Worm (Caenorhabditis elegans) whole organism, L4 larva: Measurements from ENCODE around the gene F53A10.2.

Experiments used
- D1046.2 ChIP-seq: fragments of 200-800 bp; sonication (Bioruptor generic); IDR thresholded peaks from 2 replicates; pipeline ENCODE4 v1.3.6; 2022; ENCODE audit warnings: missing genetic modification characterization, missing compliant biosample characterization
- F10B5.3 ChIP-seq: sonication (generic microtip); optimal IDR thresholded peaks from 2 replicates; lab custom pipeline; 2016; ENCODE audit warnings: mild to moderate bottlenecking, missing genetic modification characterization, missing compliant biosample characterization
- Y105C5A.15 ChIP-seq: fragments of 200-800 bp; sonication (Bioruptor generic); IDR thresholded peaks from 2 replicates; pipeline ENCODE4 v1.3.6; 2022; ENCODE audit warnings: missing genetic modification characterization, missing compliant biosample characterization
- aly-2 ChIP-seq: sonication (generic microtip); optimal IDR thresholded peaks from 2 replicates; lab custom pipeline; 2018; ENCODE audit warnings: missing biosample characterization, missing genetic modification characterization
- ceh-28 ChIP-seq: fragments of 150-350 bp; optimal IDR thresholded peaks from 2 replicates; lab custom pipeline; 2014; ENCODE audit warnings: missing biosample characterization, missing genetic modification reagents, missing genetic modification characterization
- daf-16 ChIP-seq, 3 experiments: sonication (generic microtip); optimal IDR thresholded peaks; 2 replicates each; lab custom pipeline; 2016 to 2017; ENCODE audit warnings: missing genetic modification characterization in 3 of 3, missing genetic modification reagents in 3 of 3, mild to moderate bottlenecking in 2 of 3, missing compliant biosample characterization in 2 of 3, missing biosample characterization in 1 of 3, moderate library complexity in 1 of 3
- daf-19 ChIP-seq: fragments of 200-800 bp; sonication (Bioruptor generic); conservative IDR thresholded peaks from 2 replicates; pipeline ENCODE4 v1.3.6; 2022; ENCODE audit warnings: missing genetic modification characterization, missing compliant biosample characterization
- daf-8 ChIP-seq: fragments of 200-800 bp; sonication (Bioruptor generic); IDR thresholded peaks from 2 replicates; pipeline ENCODE4 v1.3.6; 2022; ENCODE audit warnings: missing genetic modification characterization, missing compliant biosample characterization
- dmd-6 ChIP-seq: fragments of 200-800 bp; sonication (Bioruptor generic); IDR thresholded peaks from 2 replicates; pipeline ENCODE4 v1.3.6; 2022; ENCODE audit warnings: missing genetic modification reagents, missing genetic modification characterization, missing compliant biosample characterization
- dmd-8 ChIP-seq: fragments of 200-800 bp; sonication (Bioruptor generic); IDR thresholded peaks from 2 replicates; pipeline ENCODE4 v1.3.6; 2022; ENCODE audit warnings: missing genetic modification characterization, missing compliant biosample characterization
- dve-1 ChIP-seq: sonication (generic microtip); optimal IDR thresholded peaks from 2 replicates; lab custom pipeline; 2017; ENCODE audit warnings: antibody characterized with exemption, mild to moderate bottlenecking, missing genetic modification characterization, missing compliant biosample characterization; ENCODE audit not compliant: insufficient read depth
- egl-27 ChIP-seq: sonication (generic microtip); optimal IDR thresholded peaks from 3 replicates; lab custom pipeline; 2017; ENCODE audit warnings: missing biosample characterization, missing genetic modification reagents, missing genetic modification characterization
- hif-1 ChIP-seq, 2 experiments: sonication (generic microtip); optimal IDR thresholded peaks; 2 replicates each; lab custom pipeline; 2016 to 2017; ENCODE audit warnings: missing compliant biosample characterization in 2 of 2, missing genetic modification characterization in 2 of 2, missing genetic modification reagents in 2 of 2, missing genotype in 2 of 2, mild to moderate bottlenecking in 1 of 2
- hlh-11 ChIP-seq: fragments of 200-800 bp; sonication (Bioruptor generic); optimal IDR thresholded peaks from 2 replicates; lab custom pipeline; 2018; ENCODE audit warnings: mild to moderate bottlenecking, missing genetic modification characterization, missing compliant biosample characterization
- lim-7 ChIP-seq: fragments of 200-800 bp; sonication (Bioruptor generic); IDR thresholded peaks from 2 replicates; pipeline ENCODE4 v1.3.6; 2022; ENCODE audit warnings: missing genetic modification characterization, missing compliant biosample characterization
- madf-9 ChIP-seq: fragments of 200-800 bp; sonication (Bioruptor generic); conservative IDR thresholded peaks from 2 replicates; pipeline ENCODE4 v1.3.6; 2022; ENCODE audit warnings: missing genetic modification reagents, missing genetic modification characterization, missing compliant biosample characterization
- mdl-1 ChIP-seq, 2 experiments: fragments of 150-350 bp in 1 of 2; sonication (generic microtip) in 1 of 2; optimal IDR thresholded peaks; 2 replicates each; lab custom pipeline; 2014 to 2017; ENCODE audit warnings: missing biosample characterization in 2 of 2, missing genetic modification characterization in 2 of 2
- mdt-29 ChIP-seq: fragments of 200-800 bp; sonication (Bioruptor generic); IDR thresholded peaks from 2 replicates; pipeline ENCODE4 v1.3.6; 2022; ENCODE audit warnings: missing genetic modification reagents, missing genetic modification characterization, missing compliant biosample characterization
- mep-1 ChIP-seq: fragments of 150-350 bp; sonication (generic microtip); optimal IDR thresholded peaks from 3 replicates; lab custom pipeline; 2014; ENCODE audit warnings: missing biosample characterization, missing genetic modification characterization
- mes-2 ChIP-seq: sonication (generic microtip); optimal IDR thresholded peaks from 2 replicates; lab custom pipeline; 2016; ENCODE audit warnings: missing genotype, mild to moderate bottlenecking, missing genetic modification characterization, missing compliant biosample characterization; ENCODE audit not compliant: poor library complexity, severe bottlenecking
- mxl-2 ChIP-seq: fragments of 200-800 bp; sonication (Bioruptor generic); conservative IDR thresholded peaks from 2 replicates; pipeline ENCODE4 v1.3.6; 2022; ENCODE audit warnings: missing genetic modification reagents, missing genetic modification characterization, missing compliant biosample characterization
- mxl-3 ChIP-seq: fragments of 200-800 bp; sonication (Bioruptor generic); optimal IDR thresholded peaks from 2 replicates; lab custom pipeline; 2018; ENCODE audit warnings: mild to moderate bottlenecking, missing genetic modification characterization, missing compliant biosample characterization
- nhr-10 ChIP-seq: fragments of 150-350 bp; optimal IDR thresholded peaks from 2 replicates; lab custom pipeline; 2014; ENCODE audit warnings: missing biosample characterization, missing genetic modification characterization
- nhr-11 ChIP-seq: fragments of 150-350 bp; optimal IDR thresholded peaks from 2 replicates; lab custom pipeline; 2014; ENCODE audit warnings: missing biosample characterization, missing genetic modification characterization
- nhr-111 ChIP-seq: fragments of 200-800 bp; sonication (Bioruptor generic); optimal IDR thresholded peaks from 2 replicates; lab custom pipeline; 2018; ENCODE audit warnings: mild to moderate bottlenecking, missing genetic modification characterization, missing compliant biosample characterization
- nhr-237 ChIP-seq: sonication (generic microtip); optimal IDR thresholded peaks from 2 replicates; lab custom pipeline; 2017; ENCODE audit warnings: missing biosample characterization, missing genetic modification characterization
- nhr-28 ChIP-seq: fragments of 150-350 bp; optimal IDR thresholded peaks from 2 replicates; lab custom pipeline; 2014; ENCODE audit warnings: missing biosample characterization, missing genetic modification characterization
- php-3 ChIP-seq: fragments of 200-800 bp; sonication (Bioruptor generic); IDR thresholded peaks from 2 replicates; pipeline ENCODE4 v1.3.6; 2022; ENCODE audit warnings: missing genetic modification reagents, missing genetic modification characterization, missing compliant biosample characterization
- pqm-1 ChIP-seq: sonication (generic microtip); optimal IDR thresholded peaks from 2 replicates; lab custom pipeline; 2017; ENCODE audit warnings: missing biosample characterization, missing genetic modification characterization
- sdz-12 ChIP-seq: fragments of 200-800 bp; sonication (Bioruptor generic); optimal IDR thresholded peaks from 2 replicates; lab custom pipeline; 2018; ENCODE audit warnings: mild to moderate bottlenecking, missing genetic modification characterization, missing compliant biosample characterization
- set-16 ChIP-seq: fragments of 200-800 bp; sonication (Bioruptor generic); IDR thresholded peaks from 2 replicates; pipeline ENCODE4 v1.3.6; 2022; ENCODE audit warnings: missing genetic modification reagents, missing genetic modification characterization, missing compliant biosample characterization
- spr-1 ChIP-seq: sonication (generic microtip); optimal IDR thresholded peaks from 2 replicates; lab custom pipeline; 2016; ENCODE audit warnings: mild to moderate bottlenecking, missing genetic modification characterization, missing compliant biosample characterization
- spr-3 ChIP-seq: fragments of 200-800 bp; sonication (Bioruptor generic); optimal IDR thresholded peaks from 2 replicates; lab custom pipeline; 2018; ENCODE audit warnings: mild to moderate bottlenecking, missing genetic modification characterization, missing compliant biosample characterization
- unc-39 ChIP-seq: sonication (generic microtip); optimal IDR thresholded peaks from 2 replicates; lab custom pipeline; 2017; ENCODE audit warnings: missing biosample characterization, missing genetic modification characterization
- unc-62 ChIP-seq, 3 experiments: fragments of 150-350 bp in 1 of 3; sonication (generic microtip); optimal IDR thresholded peaks in 2 of 3; peaks in 1 of 3; 1 replicate in 1 of 3; 2 replicates in 2 of 3; lab custom pipeline; 2014 to 2017; ENCODE audit warnings: missing biosample characterization in 3 of 3, missing genetic modification characterization in 3 of 3, missing genetic modification reagents in 3 of 3, missing genotype in 1 of 3
- ztf-7 ChIP-seq: fragments of 150-350 bp; optimal IDR thresholded peaks from 2 replicates; lab custom pipeline; 2014; ENCODE audit warnings: missing biosample characterization, missing genetic modification characterization

F53A10.2 gene

ce11 chrII:1170842-1171241 is 26.3 kb upstream of the F53A10.2 start:
- no peak for TF ChIP-seq mdt-29 (GFP tag; lab: Robert Waterston, UW)
- TF ChIP-seq unc-62 (GFP tag; optimal IDR thresholded peaks at IDR 0.05 in 1 of 2; lab: Kevin White, UChicago), result peak in 1 of 2 experiments; percentile 94
- no peak for TF ChIP-seq unc-62 (tag; optimal IDR thresholded peaks at IDR 0.05; lab: Kevin White, UChicago)
- TF ChIP-seq daf-16 (GFP tag; optimal IDR thresholded peaks at IDR 0.05; lab: Kevin White, UChicago), result no peak
- no peak for TF ChIP-seq daf-16 (tag; optimal IDR thresholded peaks at IDR 0.05; lab: Kevin White, UChicago)

DNA sequence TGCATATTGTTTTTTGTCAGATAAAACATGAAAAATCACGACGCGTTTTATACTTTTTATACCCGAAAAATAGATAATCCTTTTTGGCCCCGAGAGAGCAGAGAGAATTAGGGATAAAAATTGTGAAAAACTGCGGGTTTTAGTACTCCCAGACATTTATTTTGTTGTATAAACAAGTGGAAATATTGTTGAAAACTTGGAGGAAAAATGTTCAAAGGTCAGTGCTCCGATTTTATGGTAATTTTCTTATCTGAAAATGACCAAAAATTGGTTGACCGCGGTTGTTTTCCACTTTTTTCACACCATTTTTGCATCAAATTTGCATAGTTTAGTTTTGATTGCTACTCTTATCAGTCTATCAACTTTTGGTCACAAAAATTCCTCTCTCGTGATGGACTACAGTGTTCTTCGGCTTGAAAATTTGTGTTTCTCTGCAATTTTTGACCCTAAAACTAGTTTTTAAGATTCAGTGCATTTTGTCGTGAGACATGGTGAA is 25.0 kb upstream of the F53A10.2 start, which contains the start of gene dlhd-1:
dlhd-1 (minus strand) TSS at position 51 of the 496 bp plus-strand sequence.
- TF ChIP-seq aly-2, result no peak
- no peak for TF ChIP-seq set-16 (GFP tag; lab: Robert Waterston, UW)
- TF ChIP-seq spr-1 (tag; lab: Kevin White, UChicago), result no peak
- no peak for TF ChIP-seq lim-7
- peak; percentile 62 for TF ChIP-seq nhr-28 (tag; lab: Kevin White, UChicago)
- no peak for TF ChIP-seq nhr-111 (GFP tag; lab: Kevin White, UChicago)
- 0 out of 2 replicates have a peak, but pooled peaks have one; percentile 26 for TF ChIP-seq dmd-6
- TF ChIP-seq php-3, result 0 out of 2 replicates have a peak, but pooled peaks have one; percentile 26
- TF ChIP-seq daf-16 (GFP tag; optimal IDR thresholded peaks at IDR 0.05; lab: Kevin White, UChicago), result no peak
- TF ChIP-seq daf-16 (tag; optimal IDR thresholded peaks at IDR 0.05; lab: Kevin White, UChicago), result peak; percentile 85
- TF ChIP-seq dmd-8 (GFP tag; lab: Robert Waterston, UW), result no peak
- no peak for TF ChIP-seq nhr-11
- TF ChIP-seq pqm-1 (tag; lab: Kevin White, UChicago), result peak; percentile 62
- TF ChIP-seq, all 104 proteins: peak for 5

DNA sequence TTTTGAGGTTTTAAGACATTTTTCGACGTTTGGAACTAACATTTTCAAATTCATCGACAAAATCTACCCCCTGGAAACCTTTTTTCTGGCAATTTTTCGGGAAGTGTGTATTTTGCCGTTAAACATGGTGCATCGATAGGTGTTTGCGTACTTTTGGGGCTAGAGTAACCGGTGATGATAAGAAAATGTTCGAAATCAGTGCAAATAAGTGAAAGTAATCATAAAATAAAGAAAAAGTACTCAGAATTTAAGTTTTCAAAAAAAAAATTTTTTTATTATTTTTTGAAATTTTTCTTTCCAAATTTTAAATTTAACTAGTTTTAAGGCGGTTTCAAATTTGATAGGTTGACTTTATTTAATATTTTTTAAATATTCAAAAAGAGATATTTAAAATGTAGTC is 18.0 kb upstream of the F53A10.2 start, which contains the start of gene nas-27:
nas-27 (minus strand) TSS at position 101 of the 400 bp plus-strand sequence.
- TF ChIP-seq F10B5.3 (tag; lab: Kevin White, UChicago) (no peak), nhr-237 (tag; lab: Kevin White, UChicago) (no peak), D1046.2 (GFP tag; lab: Robert Waterston, UW) (no peak), mxl-2 (no peak), hlh-11 (tag; lab: Kevin White, UChicago) (no peak), madf-9 (GFP tag; lab: Robert Waterston, UW) (no peak), sdz-12 (GFP tag; lab: Kevin White, UChicago) (no peak), dmd-8 (GFP tag; lab: Robert Waterston, UW) (no peak), unc-62 (GFP tag; optimal IDR thresholded peaks at IDR 0.05 in 1 of 2; lab: Kevin White, UChicago) (no peak), unc-62 (tag; optimal IDR thresholded peaks at IDR 0.05; lab: Kevin White, UChicago) (no peak), nhr-28 (tag; lab: Kevin White, UChicago) (no peak), hif-1 (tag; optimal IDR thresholded peaks at IDR 0.05; lab: Kevin White, UChicago) (no peak), mdl-1 (tag; optimal IDR thresholded peaks at IDR 0.05; lab: Kevin White, UChicago) (no peak), nhr-10 (tag; lab: Kevin White, UChicago) (no peak), unc-39 (tag; lab: Kevin White, UChicago) (no peak), ztf-7 (tag; lab: Kevin White, UChicago) (no peak), Y105C5A.15 (GFP tag; lab: Robert Waterston, UW) (no peak)

ce11 chrII:1188137-1188536 is 9.0 kb upstream of the F53A10.2 start:
- TF ChIP-seq dve-1 (tag; lab: Kevin White, UChicago) (peak; percentile 53), spr-3 (GFP tag; lab: Kevin White, UChicago) (no peak), mes-2 (tag; lab: Kevin White, UChicago) (peak; percentile 54), hlh-11 (tag; lab: Kevin White, UChicago) (no peak), daf-19 (GFP tag; lab: Robert Waterston, UW) (no peak), egl-27 (no peak), ceh-28 (tag; lab: Kevin White, UChicago) (no peak), daf-16 (GFP tag; optimal IDR thresholded peaks at IDR 0.05; lab: Kevin White, UChicago) (no peak), daf-16 (tag; optimal IDR thresholded peaks at IDR 0.05; lab: Kevin White, UChicago) (peak; percentile 62), mep-1 (tag; lab: Kevin White, UChicago) (peak; percentile 39), daf-8 (GFP tag; lab: Robert Waterston, UW) (no peak), nhr-111 (GFP tag; lab: Kevin White, UChicago) (no peak), dmd-6 (peak; percentile 23; the same call in 1 of the 2 replicates), nhr-28 (tag; lab: Kevin White, UChicago) (peak; percentile 34), mxl-3 (GFP tag; lab: Kevin White, UChicago) (no peak), ztf-7 (tag; lab: Kevin White, UChicago) (no peak)
